Fruit fly (Drosophila melanogaster) whole organism, embryonic: Measurements from ENCODE around the gene Gr28a.
A peak's percentile ranks its signal among the peaks of the same experiment; 100 is the strongest.

Source experiments
- B-H2 ChIP-seq: fragments of 200-800 bp; sonication (Bioruptor generic); optimal IDR thresholded peaks from 2 replicates; lab custom pipeline; 2018; ENCODE audit warnings: missing biosample characterization, mild to moderate bottlenecking, missing genetic modification characterization
- Bdp1 ChIP-seq: fragments of 200-800 bp; sonication (Bioruptor generic); optimal IDR thresholded peaks from 3 replicates; lab custom pipeline; 2016; ENCODE audit warnings: missing biosample characterization, missing genetic modification characterization
- Bteb2 ChIP-seq: fragments of 200-800 bp; sonication (Bioruptor generic); optimal IDR thresholded peaks from 2 replicates; lab custom pipeline; 2016; ENCODE audit warnings: missing biosample characterization, missing genetic modification characterization
- CG10366 ChIP-seq: fragments of 200-800 bp; sonication (Bioruptor generic); IDR thresholded peaks from 2 replicates; pipeline ENCODE4 v1.3.6; 2022; ENCODE audit warnings: missing biosample characterization, missing genetic modification characterization
- CG11247 ChIP-seq: fragments of 200-800 bp; sonication (Bioruptor generic); IDR thresholded peaks from 2 replicates; pipeline ENCODE4 v1.3.6; 2022; ENCODE audit warnings: missing biosample characterization, missing genetic modification characterization
- CG11695 ChIP-seq: fragments of 200-800 bp; sonication (Bioruptor generic); IDR thresholded peaks from 3 replicates; pipeline ENCODE4 v1.3.6; 2022; ENCODE audit warnings: missing biosample characterization, missing genetic modification characterization
- CG11696 ChIP-seq: fragments of 200-800 bp; sonication (Bioruptor generic); IDR thresholded peaks from 2 replicates; pipeline ENCODE4 v1.3.6; 2022; ENCODE audit warnings: missing biosample characterization, missing genetic modification characterization
- CG12769 ChIP-seq: fragments of 200-800 bp; sonication (Bioruptor generic); optimal IDR thresholded peaks from 2 replicates; lab custom pipeline; 2019; ENCODE audit warnings: missing biosample characterization, mild to moderate bottlenecking, missing genetic modification characterization, moderate library complexity
- CG1603 ChIP-seq: fragments of 200-800 bp; sonication (Bioruptor generic); optimal IDR thresholded peaks from 2 replicates; lab custom pipeline; 2019; ENCODE audit warnings: missing biosample characterization, mild to moderate bottlenecking, missing genetic modification characterization, moderate library complexity
- CG16815 ChIP-seq: fragments of 200-800 bp; sonication (Bioruptor generic); optimal IDR thresholded peaks from 3 replicates; lab custom pipeline; 2017; ENCODE audit warnings: missing biosample characterization, mild to moderate bottlenecking, missing genetic modification characterization
- CG17359 ChIP-seq: fragments of 200-800 bp; sonication (Bioruptor generic); optimal IDR thresholded peaks from 3 replicates; lab custom pipeline; 2018; ENCODE audit warnings: missing biosample characterization, mild to moderate bottlenecking, missing genetic modification characterization, moderate library complexity
- CG17361 ChIP-seq: fragments of 200-800 bp; sonication (Bioruptor generic); IDR thresholded peaks from 3 replicates; pipeline ENCODE4 v1.3.6; 2022; ENCODE audit warnings: missing biosample characterization, missing genetic modification characterization
- CG18262 ChIP-seq: fragments of 200-800 bp; optimal IDR thresholded peaks from 3 replicates; lab custom pipeline; 2019; ENCODE audit warnings: missing biosample characterization, mild to moderate bottlenecking, missing genetic modification characterization, moderate library complexity
- CG30431 ChIP-seq: fragments of 200-800 bp; sonication (Bioruptor generic); optimal IDR thresholded peaks from 2 replicates; lab custom pipeline; 2017; ENCODE audit warnings: missing biosample characterization, missing genetic modification characterization
- CG3163 ChIP-seq: fragments of 200-800 bp; sonication (Bioruptor generic); optimal IDR thresholded peaks from 3 replicates; lab custom pipeline; 2016; ENCODE audit warnings: missing biosample characterization, missing genetic modification characterization
- CG4328 ChIP-seq: fragments of 200-800 bp; sonication (Bioruptor generic); optimal IDR thresholded peaks from 3 replicates; lab custom pipeline; 2017; ENCODE audit warnings: missing biosample characterization, missing genetic modification reagents, missing genetic modification characterization
- CG4360 ChIP-seq: fragments of 200-800 bp; sonication (Bioruptor generic); IDR thresholded peaks from 2 replicates; pipeline ENCODE4 v1.3.6; 2022; ENCODE audit warnings: missing biosample characterization, missing genetic modification characterization
- CG4730 ChIP-seq: fragments of 200-800 bp; sonication (Bioruptor generic); IDR thresholded peaks from 2 replicates; pipeline ENCODE4 v1.3.6; 2022; ENCODE audit warnings: missing biosample characterization, missing genetic modification characterization
- CG4854 ChIP-seq: fragments of 200-800 bp; sonication (Bioruptor generic); optimal IDR thresholded peaks from 2 replicates; lab custom pipeline; 2016; ENCODE audit warnings: missing biosample characterization, missing genetic modification characterization, inconsistent platforms
- CG6254 ChIP-seq: fragments of 200-800 bp; sonication (Bioruptor generic); optimal IDR thresholded peaks from 3 replicates; lab custom pipeline; 2017; ENCODE audit warnings: mild to moderate bottlenecking, missing biosample characterization, missing genetic modification reagents, missing genetic modification characterization
- CG6272 ChIP-seq: fragments of 200-800 bp; sonication (Bioruptor generic); IDR thresholded peaks from 2 replicates; pipeline ENCODE4 v1.3.6; 2022; ENCODE audit warnings: missing biosample characterization, missing genetic modification characterization
- Dbx ChIP-seq: fragments of 200-800 bp; sonication (Bioruptor generic); IDR thresholded peaks from 3 replicates; pipeline ENCODE4 v1.3.6; 2022; ENCODE audit warnings: missing biosample characterization, missing genetic modification characterization
- Dfd ChIP-seq, 2 experiments: fragments of >200 bp; optimal IDR thresholded peaks; 2 replicates each; lab custom pipeline; 2017; ENCODE audit warnings: missing biosample characterization in 2 of 2, missing genetic modification characterization in 2 of 2
- H15 ChIP-seq: fragments of 200-800 bp; sonication (Bioruptor generic); IDR thresholded peaks from 3 replicates; pipeline ENCODE4 v1.3.6; 2022; ENCODE audit warnings: missing biosample characterization, missing genetic modification characterization
- Hmr ChIP-seq: fragments of 200-800 bp; sonication (Bioruptor generic); optimal IDR thresholded peaks from 3 replicates; lab custom pipeline; 2017; ENCODE audit warnings: mild to moderate bottlenecking, missing biosample characterization, missing genetic modification reagents, missing genetic modification characterization
- MTF-1 ChIP-seq: fragments of 200-800 bp; sonication (Bioruptor generic); optimal IDR thresholded peaks from 2 replicates; lab custom pipeline; 2018; ENCODE audit warnings: missing biosample characterization, mild to moderate bottlenecking, missing genetic modification characterization, borderline replicate concordance
- Nf-YA ChIP-seq: fragments of 200-800 bp; sonication (Bioruptor generic); IDR thresholded peaks from 2 replicates; pipeline ENCODE4 v1.3.6; 2022; ENCODE audit warnings: missing biosample characterization, missing genetic modification characterization
- Nf-YC ChIP-seq: fragments of 200-800 bp; optimal IDR thresholded peaks from 3 replicates; lab custom pipeline; 2019; ENCODE audit warnings: missing biosample characterization, mild to moderate bottlenecking, missing genetic modification characterization, moderate library complexity
- Vsx1 ChIP-seq: fragments of 200-800 bp; sonication (Bioruptor generic); optimal IDR thresholded peaks from 2 replicates; lab custom pipeline; 2017; ENCODE audit warnings: missing biosample characterization, mild to moderate bottlenecking, missing genetic modification characterization, missing genetic modification reagents
- ash1 ChIP-seq: fragments of 200-800 bp; sonication (Bioruptor generic); optimal IDR thresholded peaks from 2 replicates; lab custom pipeline; 2018; ENCODE audit warnings: missing biosample characterization, mild to moderate bottlenecking, missing genetic modification characterization
- chinmo ChIP-seq: fragments of 200-800 bp; sonication (Bioruptor generic); IDR thresholded peaks from 4 replicates; pipeline ENCODE4 v1.3.6; 2022; ENCODE audit warnings: missing biosample characterization, missing genetic modification characterization; ENCODE audit not compliant: partially characterized antibody
- crol ChIP-seq: fragments of 200-800 bp; sonication (Bioruptor generic); IDR thresholded peaks from 2 replicates; pipeline ENCODE4 v1.3.6; 2022; ENCODE audit warnings: missing biosample characterization, missing genetic modification characterization
- ewg ChIP-seq: fragments of 200-800 bp; sonication (Bioruptor generic); optimal IDR thresholded peaks from 3 replicates; lab custom pipeline; 2017; ENCODE audit warnings: mild to moderate bottlenecking, missing biosample characterization, missing genetic modification reagents, missing genetic modification characterization
- gce ChIP-seq: fragments of 200-800 bp; sonication (Bioruptor generic); IDR thresholded peaks from 3 replicates; pipeline ENCODE4 v1.3.6; 2022; ENCODE audit warnings: missing biosample characterization, missing genetic modification characterization
- gro ChIP-seq: fragments of 200-800 bp; sonication (Bioruptor generic); optimal IDR thresholded peaks from 2 replicates; lab custom pipeline; 2016; ENCODE audit warnings: missing biosample characterization, missing genetic modification characterization
- hbn ChIP-seq: fragments of 200-800 bp; sonication (Bioruptor generic); IDR thresholded peaks from 2 replicates; pipeline ENCODE4 v1.3.6; 2022; ENCODE audit warnings: missing biosample characterization, missing genetic modification characterization; ENCODE audit not compliant: partially characterized antibody
- insv ChIP-seq, 2 experiments: fragments of 200-800 bp; sonication (Bioruptor generic); optimal IDR thresholded peaks; 3 replicates each; lab custom pipeline; 2016 to 2018; ENCODE audit warnings: missing biosample characterization in 2 of 2, missing genetic modification characterization in 2 of 2
- lab ChIP-seq: fragments of 200-800 bp; sonication (Bioruptor generic); optimal IDR thresholded peaks from 3 replicates; lab custom pipeline; 2017; ENCODE audit warnings: missing biosample characterization, missing genetic modification characterization, mild to moderate bottlenecking, moderate library complexity, missing genetic modification reagents
- pan ChIP-seq, 4 experiments: fragments of >200 bp in 3 of 4; fragments of 200-800 bp in 1 of 4; sonication (Bioruptor generic) in 1 of 4; optimal IDR thresholded peaks in 3 of 4; IDR thresholded peaks in 1 of 4; 2 replicates each; pipeline versions ENCODE4 v1.3.6 to Lab custom; 2017 to 2022; ENCODE audit warnings: missing biosample characterization in 2 of 4, missing genetic modification characterization in 2 of 4, mixed read lengths in 1 of 4
- peb ChIP-seq: fragments of 200-800 bp; sonication (Bioruptor generic); IDR thresholded peaks from 2 replicates; pipeline ENCODE4 v1.3.6; 2022; ENCODE audit warnings: missing biosample characterization, missing genetic modification characterization
- rib ChIP-seq: fragments of 200-800 bp; sonication (Bioruptor generic); IDR thresholded peaks from 2 replicates; pipeline ENCODE4 v1.3.6; 2022; ENCODE audit warnings: missing biosample characterization, missing genetic modification characterization
- sc ChIP-seq, 3 experiments: fragments of >200 bp in 2 of 3; fragments of 200-800 bp in 1 of 3; sonication (Bioruptor generic) in 1 of 3; optimal IDR thresholded peaks; 2 replicates in 2 of 3; 3 replicates in 1 of 3; lab custom pipeline; 2017; ENCODE audit warnings: mild to moderate bottlenecking in 1 of 3, missing biosample characterization in 1 of 3, missing genetic modification characterization in 1 of 3, missing genetic modification reagents in 1 of 3
- sd ChIP-seq: fragments of 200-800 bp; sonication (Bioruptor generic); optimal IDR thresholded peaks from 3 replicates; lab custom pipeline; 2018; ENCODE audit warnings: missing biosample characterization, mild to moderate bottlenecking, missing genetic modification characterization, moderate library complexity
- sr ChIP-seq: fragments of 200-800 bp; sonication (Bioruptor generic); IDR thresholded peaks from 3 replicates; pipeline ENCODE4 v1.3.6; 2022; ENCODE audit warnings: missing biosample characterization, missing genetic modification characterization
- toy ChIP-seq: fragments of 200-800 bp; sonication (Bioruptor generic); IDR thresholded peaks from 2 replicates; pipeline ENCODE4 v1.3.6; 2022; ENCODE audit warnings: missing biosample characterization, missing genetic modification characterization
- tup ChIP-seq: fragments of 200-800 bp; sonication (Bioruptor generic); optimal IDR thresholded peaks from 2 replicates; lab custom pipeline; 2016; ENCODE audit warnings: missing biosample characterization, mild to moderate bottlenecking, missing genetic modification characterization, moderate library complexity

The Gr28a gene

dm6 chr2L:7436492-7437324, 17.3 kb downstream of the Gr28a start (continued):
- TF ChIP-seq CG12769, result peak; percentile 85
- TF ChIP-seq CG11695 (GFP tag; lab: Robert Waterston, UW), result peak; percentile 70; the same call in 2 of the 3 replicates
- TF ChIP-seq ash1 (GFP tag; lab: Kevin White, UChicago), result peak; percentile 50
- peak; percentile 36 for TF ChIP-seq CG30431 (GFP tag; lab: Kevin White, UChicago)
- TF ChIP-seq pan (optimal IDR thresholded peaks at IDR 0.05; lab: Kevin White, UChicago), result no peak
- peak in 1 of 2 experiments; percentile 73 for TF ChIP-seq pan (GFP tag; optimal IDR thresholded peaks at IDR 0.05 in 1 of 2, IDR thresholded peaks at IDR 0.05 in 1 of 2)
- TF ChIP-seq CG16815 (GFP tag; lab: Kevin White, UChicago), result no peak
- TF ChIP-seq peb (GFP tag; lab: Robert Waterston, UW), result no peak; the same call in 1 of the 2 replicates
- peak in 1 of 2 experiments; percentile 49 for TF ChIP-seq insv (GFP tag; optimal IDR thresholded peaks at IDR 0.05; lab: Kevin White, UChicago)
- TF ChIP-seq CG18262 (tag; lab: Kevin White, UChicago), result peak; percentile 12
- peak; percentile 47 for TF ChIP-seq Nf-YC (tag; lab: Kevin White, UChicago)
- TF ChIP-seq CG17359 (tag; lab: Kevin White, UChicago), result peak; percentile 80
- TF ChIP-seq CG4328, result peak; percentile 72
- peak; percentile 57 for TF ChIP-seq ewg (GFP tag; lab: Kevin White, UChicago)
- peak; percentile 89 for TF ChIP-seq Hmr (GFP tag; lab: Kevin White, UChicago)
- peak; percentile 67 for TF ChIP-seq CG1603 (tag; lab: Kevin White, UChicago)
- peak; percentile 91 for TF ChIP-seq lab (GFP tag; lab: Kevin White, UChicago)
- peak; percentile 61 for TF ChIP-seq CG4730 (GFP tag; lab: Robert Waterston, UW)
- no peak for TF ChIP-seq CG6272
- peak; percentile 51 for TF ChIP-seq Bdp1 (GFP tag; lab: Kevin White, UChicago)
- TF ChIP-seq Vsx1 (GFP tag; lab: Kevin White, UChicago), result peak; percentile 91
- peak; percentile 71; the same call in 2 of the 3 replicates for TF ChIP-seq gce (GFP tag; lab: Robert Waterston, UW)
- peak; percentile 64 for TF ChIP-seq gro (GFP tag; lab: Kevin White, UChicago)
- TF ChIP-seq CG10366, result peak; percentile 67
- TF ChIP-seq CG6254 (GFP tag; lab: Kevin White, UChicago), result no peak
- TF ChIP-seq sd (tag; lab: Kevin White, UChicago), result peak; percentile 56
- peak; percentile 85 for TF ChIP-seq CG11247
- TF ChIP-seq CG4854 (GFP tag; lab: Kevin White, UChicago), result peak; percentile 81
- TF ChIP-seq sc (optimal IDR thresholded peaks at IDR 0.05; lab: Kevin White, UChicago), result no peak
- peak; percentile 38 for TF ChIP-seq sc (GFP tag; optimal IDR thresholded peaks at IDR 0.05; lab: Kevin White, UChicago)
- TF ChIP-seq CG17361, result peak; percentile 42; the same call in 2 of the 3 replicates
- TF ChIP-seq rib (GFP tag; lab: Robert Waterston, UW), result peak; percentile 82
- peak; percentile 38 for TF ChIP-seq Bteb2 (GFP tag; lab: Kevin White, UChicago)
- TF ChIP-seq MTF-1, result peak; percentile 86
- peak; percentile 46; the same call in 1 of the 3 replicates for TF ChIP-seq H15 (GFP tag; lab: Robert Waterston, UW)
- peak; percentile 66 for TF ChIP-seq CG11696 (GFP tag; lab: Robert Waterston, UW)
- peak; percentile 83 for TF ChIP-seq Dbx (GFP tag; lab: Robert Waterston, UW)
- peak; percentile 72 for TF ChIP-seq Nf-YA (GFP tag; lab: Robert Waterston, UW)
- TF ChIP-seq Dfd (GFP tag; optimal IDR thresholded peaks at IDR 0.05; lab: Kevin White, UChicago), result no peak
- peak; percentile 81 for TF ChIP-seq sr (GFP tag; lab: Robert Waterston, UW)
- no peak for TF ChIP-seq hbn (GFP tag; lab: Robert Waterston, UW)
- TF ChIP-seq tup, result peak; percentile 70
- no peak for TF ChIP-seq chinmo (GFP tag; lab: Robert Waterston, UW)
- peak; percentile 67 for TF ChIP-seq CG3163
- peak; percentile 86 for TF ChIP-seq B-H2 (GFP tag; lab: Kevin White, UChicago)
- TF ChIP-seq toy (GFP tag; lab: Robert Waterston, UW), result peak; percentile 43; the same call in 1 of the 2 replicates
- TF ChIP-seq CG4360, result peak; percentile 40
- TF ChIP-seq crol (GFP tag; lab: Robert Waterston, UW), result no peak
